Worm (Caenorhabditis elegans) whole organism, midembryonic: ENCODE measurements around the gene D2089.3.

Experiments
- T22C8.4 ChIP-seq: fragments of 200-800 bp; sonication (Bioruptor generic); IDR thresholded peaks from 2 replicates; pipeline ENCODE4 v1.3.6; 2022; ENCODE audit warnings: missing genetic modification characterization, missing compliant biosample characterization
- cog-1 ChIP-seq: sonication (generic microtip); optimal IDR thresholded peaks from 2 replicates; lab custom pipeline; 2016; ENCODE audit warnings: missing genetic modification characterization, missing compliant biosample characterization
- flt-1 ChIP-seq: fragments of 200-800 bp; sonication (Bioruptor generic); IDR thresholded peaks from 2 replicates; pipeline ENCODE4 v1.3.6; 2022; ENCODE audit warnings: missing genetic modification characterization, missing compliant biosample characterization
- klf-2 ChIP-seq: fragments of 200-800 bp; sonication (Bioruptor generic); conservative IDR thresholded peaks from 2 replicates; pipeline ENCODE4 v1.3.6; 2022; ENCODE audit warnings: missing genetic modification reagents, missing genetic modification characterization, missing compliant biosample characterization
- med-1 ChIP-seq: sonication (generic microtip); optimal IDR thresholded peaks from 2 replicates; lab custom pipeline; 2017; ENCODE audit warnings: missing genetic modification characterization, mild to moderate bottlenecking, missing compliant biosample characterization, antibody characterized with exemption, missing genetic modification reagents; ENCODE audit not compliant: insufficient read depth
- ref-1 ChIP-seq: fragments of 200-800 bp; sonication (Bioruptor generic); conservative IDR thresholded peaks from 2 replicates; pipeline ENCODE4 v1.3.6; 2022; ENCODE audit warnings: missing genetic modification reagents, missing genetic modification characterization, missing compliant biosample characterization
- tab-1 ChIP-seq: fragments of 200-800 bp; sonication (Bioruptor generic); IDR thresholded peaks from 2 replicates; pipeline ENCODE4 v1.3.6; 2022; ENCODE audit warnings: missing genetic modification characterization, missing compliant biosample characterization
- ztf-23 ChIP-seq: fragments of 200-800 bp; sonication (Bioruptor generic); IDR thresholded peaks from 2 replicates; pipeline ENCODE4 v1.3.6; 2022; ENCODE audit warnings: missing genetic modification reagents, missing genetic modification characterization, missing compliant biosample characterization
- ztf-29 ChIP-seq: fragments of 200-800 bp; sonication (Bioruptor generic); IDR thresholded peaks from 2 replicates; pipeline ENCODE4 v1.3.6; 2022; ENCODE audit warnings: missing genetic modification reagents, missing genetic modification characterization, missing compliant biosample characterization

The D2089.3 gene

DNA sequence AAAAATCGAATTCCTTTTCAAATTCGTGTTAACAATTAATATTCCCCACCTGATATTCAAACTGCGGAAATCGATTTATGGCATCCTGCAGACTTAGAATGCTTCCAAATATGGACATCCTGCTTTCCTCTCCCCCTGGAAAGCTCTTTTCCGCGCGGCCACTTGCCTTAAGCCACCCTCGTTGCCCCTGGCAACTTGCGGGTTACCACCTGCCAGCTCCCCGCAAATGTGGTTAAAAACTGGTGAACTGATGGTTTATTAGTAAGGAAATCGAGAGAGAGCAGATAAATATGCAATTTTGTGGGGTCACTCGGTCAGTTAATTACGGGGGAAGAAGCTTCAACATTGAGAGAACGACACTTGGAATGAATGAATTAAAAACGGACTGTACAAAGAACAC is 12.8 kb downstream of the D2089.3 start, which contains the start of gene nphp-1:
TSS of gene nphp-1 (minus strand) at position 145 of the 400 bp plus-strand sequence.
- TF ChIP-seq tab-1 (GFP tag; lab: Robert Waterston, UW), result no peak

DNA sequence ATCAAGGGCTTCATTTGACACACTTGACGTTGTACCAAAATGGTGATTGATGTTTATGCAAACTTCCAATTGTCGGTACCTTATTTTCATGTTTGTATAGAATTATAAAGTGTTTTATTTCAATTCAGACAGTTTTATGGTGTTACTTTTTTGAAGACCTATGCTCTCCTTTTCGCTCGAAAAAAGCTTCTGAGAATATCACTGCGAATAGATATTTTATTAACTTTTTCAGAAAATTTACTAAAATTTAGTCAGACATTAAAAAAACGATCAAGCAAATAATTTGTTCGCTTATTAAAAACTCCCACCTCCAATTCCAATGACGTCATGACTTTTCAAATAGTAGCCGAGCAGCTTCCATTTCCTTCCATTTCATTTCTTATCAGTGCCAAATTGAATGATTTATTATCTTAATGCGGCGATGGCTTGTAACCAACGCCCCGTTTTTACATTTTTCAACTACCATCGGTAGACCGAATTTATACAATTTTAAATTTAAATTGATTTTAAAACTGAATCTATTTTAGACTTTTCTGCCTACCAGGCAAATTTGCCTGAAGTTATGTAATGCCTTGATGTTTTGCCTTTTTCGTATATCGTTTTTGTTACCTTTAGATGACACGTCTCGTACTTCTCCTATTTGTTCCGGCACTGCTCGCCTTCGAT is 17.9 kb downstream of the D2089.3 start, which contains the start of gene M28.10:
TSS of gene M28.10 (plus strand) at position 616 of the 666 bp plus-strand sequence.
- no peak for TF ChIP-seq klf-2 (GFP tag; lab: Robert Waterston, UW)
- TF ChIP-seq cog-1 (tag; lab: Kevin White, UChicago), result no peak
- TF ChIP-seq T22C8.4, result no peak

DNA sequence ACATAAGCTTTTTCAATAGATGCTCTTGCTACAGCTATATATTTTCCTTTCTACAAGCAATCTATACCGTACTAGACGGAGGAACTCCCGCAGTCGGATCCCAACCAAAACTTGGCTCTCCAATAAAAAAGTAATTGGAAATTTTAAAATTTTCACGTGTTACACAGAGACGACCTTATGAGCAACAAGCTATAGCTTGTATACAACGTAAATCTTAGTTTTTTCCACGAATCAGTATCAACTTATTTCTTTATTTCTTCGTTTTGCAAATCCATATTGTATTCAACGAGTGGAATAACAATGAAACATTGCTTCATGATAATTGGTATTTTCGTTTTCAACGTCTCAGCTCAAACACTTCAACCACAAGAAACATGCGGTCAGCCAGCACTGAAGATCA is 21.5 kb downstream of the D2089.3 start, which contains the start of gene M28.4:
TSS of gene M28.4 (plus strand) at position 301 of the 400 bp plus-strand sequence.
- TF ChIP-seq ztf-23 (GFP tag; lab: Robert Waterston, UW) (no peak), klf-2 (GFP tag; lab: Robert Waterston, UW) (no peak), ztf-29 (GFP tag; lab: Robert Waterston, UW) (no peak), T22C8.4 (no peak), med-1 (GFP tag; lab: Kevin White, UChicago) (no peak), ref-1 (GFP tag; lab: Robert Waterston, UW) (no peak), tab-1 (GFP tag; lab: Robert Waterston, UW) (no peak), cog-1 (tag; lab: Kevin White, UChicago) (no peak), flt-1 (GFP tag; lab: Robert Waterston, UW) (no peak)

DNA sequence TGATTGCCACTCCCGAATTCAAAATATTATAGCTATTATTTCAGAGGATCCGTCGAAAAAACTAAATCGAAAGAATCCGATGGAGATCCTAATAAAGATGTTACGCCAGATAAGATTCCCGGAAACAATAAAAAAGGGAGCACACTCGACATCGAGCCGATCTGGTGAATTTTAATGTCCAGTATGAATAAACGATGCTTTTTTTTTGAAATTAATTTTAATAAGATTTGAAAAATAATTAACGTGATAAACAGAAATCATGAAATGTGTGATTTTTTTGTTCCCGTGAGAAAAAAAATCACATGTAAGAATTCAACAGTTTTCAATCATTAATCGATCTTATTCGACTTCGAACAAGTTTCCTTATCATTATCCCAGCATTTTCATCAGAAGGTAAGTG is 25.8 kb downstream of the D2089.3 start, which contains the start of gene M28.9:
TSS of gene M28.9 (plus strand) at position 301 of the 400 bp plus-strand sequence.
- TF ChIP-seq ztf-23 (GFP tag; lab: Robert Waterston, UW) (no peak), T22C8.4 (no peak)

DNA sequence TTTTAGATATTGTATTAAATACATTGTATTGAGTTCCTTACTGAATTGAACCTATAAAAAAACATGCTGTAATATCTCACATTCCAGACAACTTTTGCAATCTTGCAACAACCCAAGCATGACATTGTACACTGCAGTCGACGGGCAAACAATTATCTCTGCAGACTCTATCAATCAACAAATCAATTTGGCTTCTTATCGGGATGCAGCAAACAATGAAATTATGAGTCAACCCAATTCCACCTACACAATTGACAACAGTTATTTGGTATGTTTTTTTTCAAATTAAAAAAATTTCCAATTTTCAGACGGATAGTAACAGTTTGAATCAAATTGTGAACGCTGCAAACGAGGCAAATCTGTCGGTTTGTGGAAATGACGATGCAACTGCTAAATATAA is 34.0 kb downstream of the D2089.3 start:
- TF ChIP-seq ref-1 (GFP tag; lab: Robert Waterston, UW) (no peak), flt-1 (GFP tag; lab: Robert Waterston, UW) (no peak), T22C8.4 (no peak), cog-1 (tag; lab: Kevin White, UChicago) (no peak), klf-2 (GFP tag; lab: Robert Waterston, UW) (no peak)

DNA sequence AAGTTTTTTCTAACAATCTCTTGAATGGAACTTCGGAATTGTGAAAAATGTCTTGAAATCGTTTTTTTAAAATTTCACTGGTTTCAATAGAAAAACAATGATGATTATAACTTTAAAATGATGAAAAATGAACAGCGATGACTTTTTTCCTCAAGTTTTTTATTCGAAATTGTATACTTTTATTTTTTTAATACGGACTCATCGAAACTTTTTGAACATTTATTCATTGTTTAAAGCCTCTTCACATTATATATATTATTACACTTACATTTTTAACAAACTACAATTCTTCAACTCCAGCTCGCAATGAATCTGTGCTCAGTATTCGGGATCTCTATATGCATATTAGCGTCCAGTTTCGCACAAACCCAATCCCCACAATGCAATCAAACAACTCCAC is 37.0 kb downstream of the D2089.3 start, which contains the start of gene M28.8:
TSS of gene M28.8 (plus strand) at position 301 of the 400 bp plus-strand sequence.
- TF ChIP-seq T22C8.4, result no peak
- TF ChIP-seq ztf-23 (GFP tag; lab: Robert Waterston, UW), result no peak
- no peak for TF ChIP-seq flt-1 (GFP tag; lab: Robert Waterston, UW)

DNA sequence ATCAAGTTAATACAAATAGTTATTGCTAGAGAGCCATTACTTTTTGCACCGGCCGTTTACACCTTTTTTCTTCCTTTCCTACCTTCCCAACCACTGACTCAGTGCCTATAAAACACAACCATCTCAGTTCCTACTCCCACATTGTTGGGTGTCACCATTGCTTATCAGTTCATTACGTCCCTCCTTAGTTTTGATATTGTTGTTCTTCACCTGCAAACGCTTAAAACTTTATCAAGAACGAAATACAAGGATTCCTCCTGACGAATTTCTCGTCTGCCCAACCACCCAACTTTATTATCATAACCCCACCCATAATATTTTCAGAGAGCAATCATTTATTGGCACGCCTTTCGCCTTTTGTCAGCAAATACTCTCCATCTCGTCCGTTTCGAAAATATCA is 37.8 kb downstream of the D2089.3 start:
- TF ChIP-seq T22C8.4, result no peak
- TF ChIP-seq med-1 (GFP tag; lab: Kevin White, UChicago), result no peak
- TF ChIP-seq cog-1 (tag; lab: Kevin White, UChicago), result no peak
- TF ChIP-seq ref-1 (GFP tag; lab: Robert Waterston, UW), result no peak
- TF ChIP-seq tab-1 (GFP tag; lab: Robert Waterston, UW), result no peak
- TF ChIP-seq ztf-29 (GFP tag; lab: Robert Waterston, UW), result no peak

DNA sequence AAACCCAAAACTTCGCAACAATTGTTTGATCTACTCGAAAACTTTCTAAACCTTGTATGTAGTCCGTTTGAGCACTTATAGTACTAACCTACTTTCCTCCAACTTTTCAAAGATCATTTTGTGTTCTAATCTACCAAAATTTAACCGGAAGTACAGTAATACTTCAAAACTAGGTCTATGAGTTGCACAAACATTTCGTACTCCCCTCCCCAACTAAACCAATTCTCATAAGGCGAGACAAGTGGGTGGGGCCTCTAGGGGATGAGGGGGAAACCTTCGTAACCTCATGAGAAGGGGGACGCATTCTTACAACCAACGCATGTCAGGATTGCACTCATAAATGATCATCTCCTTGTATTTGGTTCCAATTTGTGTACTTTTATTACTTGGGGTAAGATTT is 43.0 kb downstream of the D2089.3 start, which contains the start of gene cutl-9:
TSS of gene cutl-9 (plus strand) at position 301 of the 400 bp plus-strand sequence.
- TF ChIP-seq ztf-29 (GFP tag; lab: Robert Waterston, UW), result no peak
- TF ChIP-seq flt-1 (GFP tag; lab: Robert Waterston, UW), result no peak
- no peak for TF ChIP-seq T22C8.4
- TF ChIP-seq cog-1 (tag; lab: Kevin White, UChicago), result no peak
- no peak for TF ChIP-seq ztf-23 (GFP tag; lab: Robert Waterston, UW)
- TF ChIP-seq ref-1 (GFP tag; lab: Robert Waterston, UW), result no peak
- TF ChIP-seq tab-1 (GFP tag; lab: Robert Waterston, UW), result no peak
- no peak for TF ChIP-seq med-1 (GFP tag; lab: Kevin White, UChicago)

DNA sequence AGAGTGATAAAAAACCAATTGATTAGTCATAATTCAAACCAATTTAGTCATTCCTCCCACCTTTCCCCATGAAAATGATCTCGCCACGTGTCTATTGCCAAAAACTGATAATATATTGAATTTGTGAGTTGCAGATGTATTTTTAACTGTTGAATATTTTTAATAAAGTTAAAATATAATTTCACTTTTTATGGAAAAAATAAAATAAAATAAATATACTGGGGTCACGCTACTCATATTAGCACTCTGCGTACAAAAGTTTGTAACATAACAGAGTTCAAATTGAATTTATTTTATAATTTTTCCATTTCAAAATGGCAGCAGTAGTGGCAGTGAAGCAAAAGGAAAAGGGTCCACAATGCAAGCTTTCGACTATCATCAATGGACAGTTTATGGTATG is 46.8 kb downstream of the D2089.3 start, which contains the start of gene C14A4.13:
TSS of gene C14A4.13 (plus strand) at position 301 of the 400 bp plus-strand sequence.
- TF ChIP-seq T22C8.4 (no peak), ztf-23 (GFP tag; lab: Robert Waterston, UW) (no peak), cog-1 (tag; lab: Kevin White, UChicago) (no peak), ztf-29 (GFP tag; lab: Robert Waterston, UW) (no peak), ref-1 (GFP tag; lab: Robert Waterston, UW) (no peak), klf-2 (GFP tag; lab: Robert Waterston, UW) (no peak), tab-1 (GFP tag; lab: Robert Waterston, UW) (no peak), med-1 (GFP tag; lab: Kevin White, UChicago) (no peak), flt-1 (GFP tag; lab: Robert Waterston, UW) (no peak)
